Fruit fly (Drosophila melanogaster) whole organism, adult: Measurements from ENCODE around the gene CG13720.

Experiments used
- CG5204 ChIP-seq: fragments of 200-800 bp; sonication (Bioruptor generic); optimal IDR thresholded peaks from 2 replicates; lab custom pipeline; 2016; ENCODE audit warnings: missing biosample characterization, missing genetic modification characterization
- Mnt ChIP-seq: fragments of 200-800 bp; sonication (Bioruptor generic); optimal IDR thresholded peaks from 2 replicates; lab custom pipeline; 2016; ENCODE audit warnings: missing biosample characterization, mild to moderate bottlenecking, missing genetic modification characterization
- cnc ChIP-seq, 2 experiments: fragments of >200 bp; optimal IDR thresholded peaks; 2 replicates each; lab custom pipeline; 2017

DNA sequence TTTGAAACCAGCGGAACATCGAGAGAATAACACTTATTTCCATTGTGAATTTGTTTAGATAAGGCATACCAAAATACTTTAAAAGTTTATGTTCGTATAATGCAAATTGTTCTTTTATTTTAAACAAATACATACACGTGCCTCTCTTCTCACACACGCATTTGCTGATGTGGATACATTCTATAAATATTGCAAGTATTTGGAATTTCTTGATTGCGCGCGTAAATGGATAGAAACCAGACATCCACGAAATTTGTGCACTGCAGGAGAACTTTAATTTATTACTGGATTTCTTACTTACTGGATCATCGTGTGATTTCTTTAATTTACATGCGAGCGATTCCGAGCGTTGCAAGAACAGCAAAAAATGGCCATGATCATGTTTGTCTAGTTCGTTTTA lies 44.3 kb upstream of the CG13720 start:
- TF ChIP-seq CG5204 (GFP tag; lab: Kevin White, UChicago) (no peak), Mnt (GFP tag; lab: Kevin White, UChicago) (no peak), cnc (optimal IDR thresholded peaks at IDR 0.05; lab: Kevin White, UChicago) (no peak)
